Worm (Caenorhabditis elegans): ENCODE data around the gene Y32F6A.5.

- TF ChIP-seq nhr-28 (tag; optimal IDR thresholded peaks at IDR 0.05): peak; percentile 40
- TF ChIP-seq nhr-25 (tag; optimal IDR thresholded peaks at IDR 0.05; ENCODE audit: borderline replicate concordance, insufficient read depth): no peak
- TF ChIP-seq zag-1 (tag; optimal IDR thresholded peaks at IDR 0.05): no peak
- TF ChIP-seq mdl-1 (tag; optimal IDR thresholded peaks at IDR 0.05): peak in 1 of 2 experiments; percentile 17
- TF ChIP-seq snpc-4 (tag; optimal IDR thresholded peaks at IDR 0.05): no peak
- no peak for TF ChIP-seq F10B5.3 (tag; optimal IDR thresholded peaks at IDR 0.05)
- TF ChIP-seq ztf-7 (tag; optimal IDR thresholded peaks at IDR 0.05): no peak
- no peak for TF ChIP-seq fos-1 (tag; optimal IDR thresholded peaks at IDR 0.05)
- no peak for TF ChIP-seq nhr-111 (GFP tag; optimal IDR thresholded peaks at IDR 0.05)
- TF ChIP-seq lir-3 (tag; optimal IDR thresholded peaks at IDR 0.05): no peak
- TF ChIP-seq nhr-77 (tag; optimal IDR thresholded peaks at IDR 0.05): no peak
- no peak for TF ChIP-seq nhr-11 (tag; optimal IDR thresholded peaks at IDR 0.05)
Measured at ce11 chrV:10478097-10478828, 24.9 kb upstream of the Y32F6A.5 start, which contains the start of the genes crp-1 and Y32F6B.9.
